Worm (Caenorhabditis elegans) whole organism, mixed stage, embryonic: Measurements from ENCODE around the gene pals-29.

Source experiments
- mab-5 ChIP-seq: fragments of 150-350 bp; optimal IDR thresholded peaks from 2 replicates; lab custom pipeline; 2014; ENCODE audit warnings: missing biosample characterization, missing genetic modification characterization
- nhr-12 ChIP-seq: fragments of 150-350 bp; optimal IDR thresholded peaks from 2 replicates; lab custom pipeline; 2014; ENCODE audit warnings: missing biosample characterization, missing genetic modification characterization
- nhr-237 ChIP-seq: fragments of 150-350 bp; optimal IDR thresholded peaks from 2 replicates; lab custom pipeline; 2014; ENCODE audit warnings: missing biosample characterization, missing genetic modification characterization
- nhr-76 ChIP-seq: sonication (generic microtip); optimal IDR thresholded peaks from 2 replicates; lab custom pipeline; 2017; ENCODE audit warnings: missing biosample characterization, missing genetic modification characterization
- sptf-1 ChIP-seq: sonication (generic microtip); optimal IDR thresholded peaks from 2 replicates; lab custom pipeline; 2017; ENCODE audit warnings: mild to moderate bottlenecking, missing genetic modification characterization, moderate library complexity, missing compliant biosample characterization
- ztf-11 ChIP-seq: fragments of 150-350 bp; optimal IDR thresholded peaks from 2 replicates; lab custom pipeline; 2014; ENCODE audit warnings: missing biosample characterization, missing genetic modification characterization

DNA sequence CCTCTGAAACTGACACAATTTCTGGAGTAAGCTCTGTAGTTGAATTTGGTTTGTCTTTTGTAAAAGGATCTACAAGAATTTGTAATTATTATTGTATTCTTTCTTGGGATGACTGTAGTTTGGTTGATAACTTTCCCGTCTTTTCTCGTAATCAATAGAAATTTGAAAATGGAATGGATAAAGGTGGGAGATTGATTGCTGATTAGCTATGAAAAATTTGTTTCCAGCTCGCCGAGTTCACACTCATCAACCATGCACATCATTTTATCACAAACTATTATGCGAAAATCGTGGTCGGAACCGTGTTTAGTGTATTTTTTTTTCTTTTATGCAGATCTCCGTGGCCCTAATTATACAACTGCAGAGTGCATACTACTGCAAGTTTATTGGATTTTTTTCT is 5.5 kb downstream of the pals-29 start, which contains the start of gene T27E7.5:
- no peak for TF ChIP-seq nhr-237 (tag; lab: Kevin White, UChicago)
- no peak for TF ChIP-seq nhr-12 (tag; lab: Kevin White, UChicago)
- no peak for TF ChIP-seq nhr-76 (tag; lab: Kevin White, UChicago)
- no peak for TF ChIP-seq ztf-11 (tag; lab: Kevin White, UChicago)
- TF ChIP-seq mab-5 (tag; lab: Kevin White, UChicago): no peak
- no peak for TF ChIP-seq sptf-1
